Worm (Caenorhabditis elegans): ENCODE measurements around the gene idpp-16.

DNA sequence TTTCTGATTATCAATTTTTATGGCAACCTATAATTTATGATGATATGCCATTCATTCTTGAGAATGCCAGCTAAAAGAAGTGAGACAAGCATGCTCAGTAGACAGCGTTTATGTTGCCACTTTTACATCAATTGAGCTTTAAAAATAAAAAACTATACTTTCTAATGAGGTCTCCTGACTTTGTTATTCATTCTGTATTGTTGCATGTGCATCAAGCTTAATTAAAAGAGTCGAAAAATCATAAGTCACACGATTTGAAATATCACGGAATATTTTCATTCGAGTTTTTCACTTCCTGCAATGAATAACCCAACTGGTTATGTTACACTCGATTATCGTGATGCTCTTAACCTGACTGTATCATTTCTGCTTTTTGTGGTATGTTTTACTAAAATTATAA lies 43.7 kb downstream of the idpp-16 start, which contains the start of gene srx-86:
- TF ChIP-seq tbx-37 (GFP tag; conservative IDR thresholded peaks at IDR 0.05) (no peak), ama-1 (optimal IDR thresholded peaks at IDR 0.05) (no peak), hnd-1 (tag; optimal IDR thresholded peaks at IDR 0.05) (no peak), sea-1 (GFP tag; conservative IDR thresholded peaks at IDR 0.05) (no peak), flt-1 (GFP tag; IDR thresholded peaks at IDR 0.05) (no peak), aly-1 (tag; optimal IDR thresholded peaks at IDR 0.05) (no peak), ets-7 (tag; optimal IDR thresholded peaks at IDR 0.05) (no peak)
